Fruit fly (Drosophila melanogaster) whole organism, adult: ENCODE results near the gene kirre.

Experiments
- CG11617 ChIP-seq: fragments of 200-800 bp; sonication (Bioruptor generic); optimal IDR thresholded peaks from 2 replicates; lab custom pipeline; 2017; ENCODE audit warnings: mild to moderate bottlenecking, missing biosample characterization, missing genetic modification reagents, missing genetic modification characterization
- CG1620 ChIP-seq: fragments of 200-800 bp; sonication (Bioruptor generic); optimal IDR thresholded peaks from 2 replicates; lab custom pipeline; 2016; ENCODE audit warnings: missing biosample characterization, missing genetic modification characterization
- CG7045 ChIP-seq: fragments of 200-800 bp; sonication (Bioruptor generic); optimal IDR thresholded peaks from 2 replicates; lab custom pipeline; 2017; ENCODE audit warnings: missing biosample characterization, mild to moderate bottlenecking, missing genetic modification characterization
- CG7101 ChIP-seq: fragments of 200-800 bp; sonication (Bioruptor generic); optimal IDR thresholded peaks from 2 replicates; lab custom pipeline; 2018; ENCODE audit warnings: missing biosample characterization, mild to moderate bottlenecking, missing genetic modification characterization, moderate library complexity
- Clk ChIP-seq: fragments of 200-800 bp; sonication (Bioruptor generic); optimal IDR thresholded peaks from 2 replicates; lab custom pipeline; 2017; ENCODE audit warnings: missing biosample characterization, missing genetic modification characterization
- Crg-1 ChIP-seq: fragments of 200-800 bp; sonication (Bioruptor generic); optimal IDR thresholded peaks from 2 replicates; lab custom pipeline; 2016; ENCODE audit warnings: missing biosample characterization, missing genetic modification characterization
- Hr96 ChIP-seq: fragments of 200-800 bp; sonication (Bioruptor generic); optimal IDR thresholded peaks from 2 replicates; lab custom pipeline; 2016; ENCODE audit warnings: missing biosample characterization, missing genetic modification characterization
- ovo ChIP-seq: fragments of 200-800 bp; sonication (Bioruptor generic); optimal IDR thresholded peaks from 2 replicates; lab custom pipeline; 2016; ENCODE audit warnings: missing biosample characterization, missing genetic modification characterization
- tj ChIP-seq: fragments of 200-800 bp; sonication (Bioruptor generic); optimal IDR thresholded peaks from 3 replicates; lab custom pipeline; 2017; ENCODE audit warnings: missing biosample characterization, mild to moderate bottlenecking, missing genetic modification characterization, moderate library complexity
- toe ChIP-seq: fragments of 200-800 bp; sonication (Bioruptor generic); optimal IDR thresholded peaks from 2 replicates; lab custom pipeline; 2016; ENCODE audit warnings: missing biosample characterization, missing genetic modification characterization

dm6 chrX:3137853-3138418, 397.8 kb downstream of the kirre start:
- no peak for TF ChIP-seq CG7045 (GFP tag; lab: Kevin White, UChicago)
- TF ChIP-seq Clk (GFP tag; lab: Kevin White, UChicago), result no peak
- no peak for TF ChIP-seq CG7101 (tag; lab: Kevin White, UChicago)
- TF ChIP-seq CG11617 (GFP tag; lab: Kevin White, UChicago), result no peak
- TF ChIP-seq tj (GFP tag; lab: Kevin White, UChicago), result no peak
- no peak for TF ChIP-seq toe
- TF ChIP-seq CG1620 (GFP tag; lab: Kevin White, UChicago), result no peak
- TF ChIP-seq Hr96 (GFP tag; lab: Kevin White, UChicago), result no peak
- no peak for TF ChIP-seq ovo (GFP tag; lab: Kevin White, UChicago)
- TF ChIP-seq Crg-1, result no peak
